Fruit fly (Drosophila melanogaster) whole organism, adult: ENCODE measurements around the gene CG10584.
A peak's percentile ranks its signal among the peaks of the same experiment; 100 is the strongest.

Source experiments
- Clk ChIP-seq: fragments of 200-800 bp; sonication (Bioruptor generic); optimal IDR thresholded peaks from 2 replicates; lab custom pipeline; 2017; ENCODE audit warnings: missing biosample characterization, missing genetic modification characterization
- Crg-1 ChIP-seq: fragments of 200-800 bp; sonication (Bioruptor generic); optimal IDR thresholded peaks from 2 replicates; lab custom pipeline; 2016; ENCODE audit warnings: missing biosample characterization, missing genetic modification characterization
- bab1 ChIP-seq: fragments of 200-800 bp; sonication (Bioruptor generic); optimal IDR thresholded peaks from 3 replicates; lab custom pipeline; 2019; ENCODE audit warnings: missing biosample characterization, mild to moderate bottlenecking, missing genetic modification characterization, moderate library complexity
- cnc ChIP-seq, 2 experiments: fragments of >200 bp; optimal IDR thresholded peaks; 2 replicates each; lab custom pipeline; 2017

DNA sequence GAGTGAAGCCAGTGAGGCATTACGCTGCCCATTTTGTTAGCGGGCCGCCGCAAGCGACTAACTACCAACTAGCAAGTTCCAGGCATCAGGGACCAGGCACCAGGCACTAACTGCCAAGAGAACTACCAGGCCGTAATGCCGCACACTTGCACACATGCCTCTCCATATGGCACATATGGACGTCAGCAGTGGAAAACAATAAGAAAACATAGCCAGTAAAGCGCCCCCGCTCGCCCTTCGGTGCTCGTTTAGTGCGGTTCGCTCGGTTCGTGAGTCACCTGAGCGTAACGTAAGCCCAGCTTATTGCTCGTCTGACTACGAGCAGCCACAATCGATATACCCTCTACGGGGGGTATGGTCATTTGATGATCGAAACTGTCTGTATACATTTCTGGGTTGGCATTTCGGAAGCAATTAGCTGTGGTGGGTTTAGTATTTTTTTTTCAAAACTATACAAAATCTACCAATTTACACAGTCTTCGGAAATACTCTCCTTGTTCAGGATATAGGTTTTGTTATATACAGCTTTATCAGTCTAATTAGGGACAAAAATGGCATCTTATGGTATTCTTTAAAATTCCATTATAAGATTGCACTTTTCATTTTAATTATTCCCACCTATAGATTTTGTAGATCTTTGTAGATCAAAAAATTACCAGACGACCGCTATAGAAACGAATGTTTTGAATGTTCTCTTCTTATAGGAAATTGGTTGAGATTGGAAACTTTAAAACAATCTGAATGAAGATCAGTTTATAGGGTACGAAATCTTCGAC, 25.8 kb upstream of the CG10584 start:
- TF ChIP-seq cnc (optimal IDR thresholded peaks at IDR 0.05; lab: Kevin White, UChicago), result no peak
- no peak for TF ChIP-seq Crg-1 (GFP tag; lab: Kevin White, UChicago)
- TF ChIP-seq Clk, result no peak
- peak; percentile 25 for TF ChIP-seq bab1
